Worm (Caenorhabditis elegans) whole organism, L1 larva: ENCODE measurements around the gene eat-6.

Experiments
- C34B4.2 ChIP-seq: sonication (generic microtip); optimal IDR thresholded peaks from 2 replicates; lab custom pipeline; 2017; ENCODE audit warnings: mild to moderate bottlenecking, missing genetic modification characterization, missing compliant biosample characterization
- F16B12.6 ChIP-seq: fragments of 150-350 bp; optimal IDR thresholded peaks from 2 replicates; lab custom pipeline; 2014; ENCODE audit warnings: missing biosample characterization, missing genetic modification characterization
- blmp-1 ChIP-seq: fragments of 150-350 bp; optimal IDR thresholded peaks from 2 replicates; lab custom pipeline; 2014; ENCODE audit warnings: missing biosample characterization, missing genetic modification characterization
- ceh-82 ChIP-seq, 3 experiments: fragments of 150-350 bp in 1 of 3; sonication (generic microtip) in 2 of 3; optimal IDR thresholded peaks; 2 replicates each; lab custom pipeline; 2014 to 2017; ENCODE audit warnings: missing biosample characterization in 3 of 3, missing genetic modification characterization in 3 of 3
- ceh-90 ChIP-seq: sonication (generic microtip); optimal IDR thresholded peaks from 2 replicates; lab custom pipeline; 2016; ENCODE audit warnings: missing genetic modification characterization, missing compliant biosample characterization
- ces-1 ChIP-seq: fragments of 150-350 bp; optimal IDR thresholded peaks from 2 replicates; lab custom pipeline; 2014; ENCODE audit warnings: missing biosample characterization, missing genetic modification reagents, missing genetic modification characterization
- dpl-1 ChIP-seq, 3 experiments: fragments of 150-350 bp in 2 of 3; sonication (generic microtip) in 1 of 3; optimal IDR thresholded peaks; 2 replicates each; lab custom pipeline; 2014 to 2017; ENCODE audit warnings: missing biosample characterization in 3 of 3, missing genetic modification characterization in 3 of 3, missing genetic modification reagents in 3 of 3
- efl-1 ChIP-seq, 4 experiments: fragments of 150-350 bp; optimal IDR thresholded peaks in 3 of 4; peaks in 1 of 4; 1 replicate in 1 of 4; 2 replicates in 3 of 4; lab custom pipeline; 2014; ENCODE audit warnings: missing biosample characterization in 2 of 4, missing genetic modification characterization in 2 of 4, missing genetic modification reagents in 2 of 4
- egl-13 ChIP-seq: sonication (generic microtip); optimal IDR thresholded peaks from 2 replicates; lab custom pipeline; 2016; ENCODE audit warnings: missing genotype, missing genetic modification reagents, missing genetic modification characterization, missing compliant biosample characterization
- elt-2 ChIP-seq: sonication (generic microtip); optimal IDR thresholded peaks from 2 replicates; lab custom pipeline; 2016; ENCODE audit warnings: missing genetic modification characterization, mild to moderate bottlenecking, inconsistent platforms, missing compliant biosample characterization, missing genetic modification reagents
- elt-3 ChIP-seq, 6 experiments: fragments of 150-350 bp in 1 of 6; sonication (generic microtip); optimal IDR thresholded peaks; 2 replicates each; lab custom pipeline; 2017 to 2018; ENCODE audit warnings: missing biosample characterization in 6 of 6, missing genetic modification characterization in 6 of 6, inconsistent platforms in 1 of 6
- fkh-4 ChIP-seq: sonication (generic microtip); optimal IDR thresholded peaks from 2 replicates; lab custom pipeline; 2016; ENCODE audit warnings: missing compliant biosample characterization, missing genetic modification characterization, borderline replicate concordance
- fkh-8 ChIP-seq: sonication (generic microtip); optimal IDR thresholded peaks from 2 replicates; lab custom pipeline; 2016; ENCODE audit warnings: mild to moderate bottlenecking, missing genetic modification characterization, missing compliant biosample characterization
- fos-1 ChIP-seq: fragments of 150-350 bp; optimal IDR thresholded peaks from 2 replicates; lab custom pipeline; 2014; ENCODE audit warnings: missing biosample characterization, missing genetic modification characterization
- grh-1 ChIP-seq: fragments of 200-800 bp; sonication (Bioruptor generic); IDR thresholded peaks from 2 replicates; pipeline ENCODE4 v1.3.6; 2022; ENCODE audit warnings: missing genetic modification reagents, missing genetic modification characterization, missing compliant biosample characterization
- hlh-17 ChIP-seq: fragments of 200-800 bp; sonication (Bioruptor generic); optimal IDR thresholded peaks from 2 replicates; lab custom pipeline; 2018; ENCODE audit warnings: missing genetic modification characterization, mild to moderate bottlenecking, missing compliant biosample characterization, moderate library complexity, borderline replicate concordance
- lin-14 ChIP-seq: fragments of 200-800 bp; sonication (Bioruptor generic); optimal IDR thresholded peaks from 2 replicates; lab custom pipeline; 2018; ENCODE audit warnings: mild to moderate bottlenecking, missing genetic modification characterization, moderate library complexity, missing compliant biosample characterization
- lin-35 ChIP-seq, 2 experiments: fragments of 150-350 bp; optimal IDR thresholded peaks; 2 replicates each; lab custom pipeline; 2014; ENCODE audit warnings: missing biosample characterization in 2 of 2, missing genetic modification characterization in 2 of 2, missing genetic modification reagents in 2 of 2
- lir-3 ChIP-seq: sonication (generic microtip); optimal IDR thresholded peaks from 2 replicates; lab custom pipeline; 2016; ENCODE audit warnings: mild to moderate bottlenecking, missing genetic modification characterization, moderate library complexity, missing compliant biosample characterization; ENCODE audit not compliant: poor library complexity
- lsy-2 ChIP-seq, 2 experiments: fragments of 150-350 bp; optimal IDR thresholded peaks; 2 replicates each; lab custom pipeline; 2014; ENCODE audit warnings: missing biosample characterization in 2 of 2, missing genetic modification characterization in 2 of 2
- mab-9 ChIP-seq: fragments of 200-800 bp; sonication (Bioruptor generic); IDR thresholded peaks from 2 replicates; pipeline ENCODE4 v1.3.6; 2022; ENCODE audit warnings: missing genetic modification reagents, missing genetic modification characterization, missing compliant biosample characterization
- mdl-1 ChIP-seq, 2 experiments: fragments of 150-350 bp; optimal IDR thresholded peaks; 2 replicates each; lab custom pipeline; 2014 to 2017; ENCODE audit warnings: missing biosample characterization in 2 of 2, missing genetic modification characterization in 2 of 2, inconsistent platforms in 1 of 2
- mef-2 ChIP-seq: fragments of 150-350 bp; optimal IDR thresholded peaks from 2 replicates; lab custom pipeline; 2014; ENCODE audit warnings: missing biosample characterization, missing genetic modification characterization
- mep-1 ChIP-seq: fragments of 150-350 bp; optimal IDR thresholded peaks from 2 replicates; lab custom pipeline; 2014; ENCODE audit warnings: missing biosample characterization, missing genetic modification characterization
- nhr-11 ChIP-seq: fragments of 150-350 bp; optimal IDR thresholded peaks from 2 replicates; lab custom pipeline; 2014; ENCODE audit warnings: missing biosample characterization, missing genetic modification characterization
- nhr-19 ChIP-seq: fragments of 200-800 bp; sonication (Bioruptor generic); conservative IDR thresholded peaks from 2 replicates; pipeline ENCODE4 v1.3.6; 2022; ENCODE audit warnings: missing genetic modification characterization, missing compliant biosample characterization
- nhr-20 ChIP-seq: sonication (generic microtip); optimal IDR thresholded peaks from 2 replicates; lab custom pipeline; 2016; ENCODE audit warnings: mild to moderate bottlenecking, missing genetic modification characterization, missing compliant biosample characterization
- nhr-28 ChIP-seq: fragments of 150-350 bp; optimal IDR thresholded peaks from 2 replicates; lab custom pipeline; 2014; ENCODE audit warnings: missing biosample characterization, missing genetic modification characterization
- nhr-71 ChIP-seq: sonication (generic microtip); optimal IDR thresholded peaks from 2 replicates; lab custom pipeline; 2016; ENCODE audit warnings: mild to moderate bottlenecking, missing genetic modification characterization, moderate library complexity, missing compliant biosample characterization
- nhr-85 ChIP-seq: sonication (generic microtip); peaks from one replicate; lab custom pipeline; 2016; ENCODE audit warnings: missing genetic modification characterization, inconsistent platforms, missing compliant biosample characterization
- nhr-90 ChIP-seq: sonication (generic microtip); optimal IDR thresholded peaks from 2 replicates; lab custom pipeline; 2016; ENCODE audit warnings: mild to moderate bottlenecking, missing genetic modification characterization, missing compliant biosample characterization; ENCODE audit not compliant: poor library complexity
- pax-3 ChIP-seq: fragments of 200-800 bp; sonication (Bioruptor generic); optimal IDR thresholded peaks from 2 replicates; lab custom pipeline; 2018; ENCODE audit warnings: mild to moderate bottlenecking, missing genetic modification characterization, moderate library complexity, missing compliant biosample characterization
- rnt-1 ChIP-seq: sonication (generic microtip); optimal IDR thresholded peaks from 2 replicates; lab custom pipeline; 2016; ENCODE audit warnings: mild to moderate bottlenecking, missing genetic modification characterization, moderate library complexity, missing compliant biosample characterization
- skn-1 ChIP-seq: fragments of 150-350 bp; optimal IDR thresholded peaks from 2 replicates; lab custom pipeline; 2014; ENCODE audit warnings: missing biosample characterization, missing genetic modification characterization
- snpc-4 ChIP-seq: fragments of 150-350 bp; optimal IDR thresholded peaks from 2 replicates; lab custom pipeline; 2014; ENCODE audit warnings: missing biosample characterization, missing genetic modification characterization
- snu-23 ChIP-seq: sonication (generic microtip); optimal IDR thresholded peaks from 2 replicates; lab custom pipeline; 2016; ENCODE audit warnings: missing genetic modification characterization, missing compliant biosample characterization
- sptf-1 ChIP-seq: fragments of 150-350 bp; optimal IDR thresholded peaks from 2 replicates; lab custom pipeline; 2014; ENCODE audit warnings: missing biosample characterization, missing genetic modification characterization
- sup-37 ChIP-seq: fragments of 200-800 bp; sonication (Bioruptor generic); optimal IDR thresholded peaks from 2 replicates; lab custom pipeline; 2018; ENCODE audit warnings: mild to moderate bottlenecking, missing genetic modification characterization, missing compliant biosample characterization
- swsn-7 ChIP-seq: sonication (generic microtip); optimal IDR thresholded peaks from 2 replicates; lab custom pipeline; 2016; ENCODE audit warnings: missing genetic modification characterization, missing compliant biosample characterization
- tbx-2 ChIP-seq: sonication (generic microtip); optimal IDR thresholded peaks from 2 replicates; lab custom pipeline; 2016; ENCODE audit warnings: missing genetic modification characterization, missing compliant biosample characterization
- tlp-1 ChIP-seq: fragments of 150-350 bp; optimal IDR thresholded peaks from 2 replicates; lab custom pipeline; 2014; ENCODE audit warnings: missing biosample characterization, missing genetic modification characterization
- unc-30 ChIP-seq: sonication (generic microtip); optimal IDR thresholded peaks from 2 replicates; lab custom pipeline; 2017; ENCODE audit warnings: missing biosample characterization, missing genetic modification characterization
- xbp-1 ChIP-seq: sonication (generic microtip); optimal IDR thresholded peaks from 2 replicates; lab custom pipeline; 2016; ENCODE audit warnings: missing genetic modification characterization, missing compliant biosample characterization
- ztf-11 ChIP-seq, 2 experiments: sonication (generic microtip); optimal IDR thresholded peaks; 2 replicates each; lab custom pipeline; 2016 to 2017; ENCODE audit warnings: missing genetic modification characterization in 2 of 2, missing biosample characterization in 1 of 2, missing compliant biosample characterization in 1 of 2

The eat-6 gene

ce11 chrV:13085227-13085640 is 44.6 kb downstream of the eat-6 start:
- TF ChIP-seq nhr-20 (tag; lab: Kevin White, UChicago), result peak; percentile 60
- no peak for TF ChIP-seq ceh-90 (tag; lab: Kevin White, UChicago)
- TF ChIP-seq blmp-1, result peak; percentile 41
- peak in 1 of 2 experiments; percentile 69 for TF ChIP-seq lin-35 (GFP tag; optimal IDR thresholded peaks at IDR 0.05; lab: Kevin White, UChicago)
- peak; percentile 57 for TF ChIP-seq nhr-19 (GFP tag; lab: Robert Waterston, UW)
- TF ChIP-seq dpl-1 (GFP tag; optimal IDR thresholded peaks at IDR 0.05; lab: Kevin White, UChicago), result peak in 1 of 3 experiments; percentile 37
- peak; percentile 87 for TF ChIP-seq nhr-85 (tag; lab: Kevin White, UChicago)
- TF ChIP-seq snu-23 (GFP tag; lab: Kevin White, UChicago), result peak; percentile 42
- peak; percentile 60 for TF ChIP-seq elt-2
- TF ChIP-seq elt-3 (tag; optimal IDR thresholded peaks at IDR 0.05; lab: Kevin White, UChicago), result peak in 2 of 6 experiments; percentile 50 to 87
- peak; percentile 58 for TF ChIP-seq lin-14
- peak; percentile 24 for TF ChIP-seq nhr-90 (tag; lab: Kevin White, UChicago)
- peak; percentile 29; the same call in 1 of the 2 replicates for TF ChIP-seq grh-1
- TF ChIP-seq F16B12.6 (tag; lab: Kevin White, UChicago), result no peak
- no peak for TF ChIP-seq C34B4.2
- TF ChIP-seq nhr-71, result peak; percentile 25
- peak; percentile 35 for TF ChIP-seq tbx-2
- TF ChIP-seq mdl-1 (tag; optimal IDR thresholded peaks at IDR 0.05; lab: Kevin White, UChicago), result peak in 1 of 2 experiments; percentile 29
- no peak for TF ChIP-seq unc-30 (tag; lab: Kevin White, UChicago)

- peak in 1 of 2 experiments; percentile 33 for TF ChIP-seq lsy-2 (tag; optimal IDR thresholded peaks at IDR 0.05; lab: Kevin White, UChicago)
- no peak for TF ChIP-seq nhr-90 (tag; lab: Kevin White, UChicago)
- TF ChIP-seq hlh-17, result no peak
- TF ChIP-seq rnt-1, result peak; percentile 8
- peak; percentile 12 for TF ChIP-seq nhr-71
- peak in 1 of 3 experiments; percentile 32 for TF ChIP-seq ceh-82 (tag; optimal IDR thresholded peaks at IDR 0.05; lab: Kevin White, UChicago)
- TF ChIP-seq pax-3 (tag; lab: Kevin White, UChicago), result peak; percentile 9
- TF ChIP-seq xbp-1, result no peak
- TF ChIP-seq efl-1 (optimal IDR thresholded peaks at IDR 0.05; lab: Kevin White, UChicago), result no peak
- TF ChIP-seq efl-1 (GFP tag; optimal IDR thresholded peaks at IDR 0.05 in 1 of 2; lab: Kevin White, UChicago), result peak in 1 of 2 experiments; percentile 52
- no peak for TF ChIP-seq ztf-11 (tag; optimal IDR thresholded peaks at IDR 0.05; lab: Kevin White, UChicago)
- TF ChIP-seq sptf-1 (tag; lab: Kevin White, UChicago), result no peak
- TF ChIP-seq sup-37 (GFP tag; lab: Kevin White, UChicago), result no peak
- TF ChIP-seq lin-14, result peak; percentile 69
Measured at ce11 chrV:13083751-13084672, 45.8 kb downstream of the eat-6 start.

ce11 chrV:13082442-13083126 is 47.2 kb downstream of the eat-6 start, which contains the start of gene C34B4.2:
C34B4.2 (plus strand) TSS chrV:13083055.
- peak; percentile 90 for TF ChIP-seq lin-14
- peak; percentile 11 for TF ChIP-seq skn-1 (tag; lab: Kevin White, UChicago)
- TF ChIP-seq fos-1, result no peak
- no peak for TF ChIP-seq egl-13 (tag; lab: Kevin White, UChicago)
- TF ChIP-seq mef-2 (tag; lab: Kevin White, UChicago), result peak; percentile 22
- TF ChIP-seq lir-3 (tag; lab: Kevin White, UChicago), result no peak
- TF ChIP-seq fkh-4 (tag; lab: Kevin White, UChicago), result no peak
- TF ChIP-seq ces-1 (GFP tag; lab: Kevin White, UChicago), result no peak
- no peak for TF ChIP-seq F16B12.6 (tag; lab: Kevin White, UChicago)
- TF ChIP-seq mep-1 (tag; lab: Kevin White, UChicago), result peak; percentile 68
- TF ChIP-seq nhr-28 (tag; lab: Kevin White, UChicago), result no peak
- TF ChIP-seq ceh-90 (tag; lab: Kevin White, UChicago), result no peak
- peak; percentile 73 for TF ChIP-seq mab-9 (GFP tag; lab: Robert Waterston, UW)
- peak; percentile 78 for TF ChIP-seq blmp-1
- no peak for TF ChIP-seq tlp-1 (tag; lab: Kevin White, UChicago)
- no peak for TF ChIP-seq snpc-4 (tag; lab: Kevin White, UChicago)
- peak; percentile 83 for TF ChIP-seq nhr-20 (tag; lab: Kevin White, UChicago)
- peak; percentile 64 for TF ChIP-seq swsn-7 (tag; lab: Kevin White, UChicago)
- TF ChIP-seq rnt-1, result peak; percentile 85
- TF ChIP-seq ceh-82 (tag; optimal IDR thresholded peaks at IDR 0.05; lab: Kevin White, UChicago), result peak in 1 of 3 experiments; percentile 24
- TF ChIP-seq nhr-11, result peak; percentile 25
- TF ChIP-seq fkh-8 (tag; lab: Kevin White, UChicago), result peak; percentile 8
